Fruit fly (Drosophila melanogaster): ENCODE results near the gene CG46192.
"Not testable (repeated sequence)": the region's sequence is repeated elsewhere in the genome, so short reads cannot be mapped to it uniquely, and the experiment has no call there.

DNA sequence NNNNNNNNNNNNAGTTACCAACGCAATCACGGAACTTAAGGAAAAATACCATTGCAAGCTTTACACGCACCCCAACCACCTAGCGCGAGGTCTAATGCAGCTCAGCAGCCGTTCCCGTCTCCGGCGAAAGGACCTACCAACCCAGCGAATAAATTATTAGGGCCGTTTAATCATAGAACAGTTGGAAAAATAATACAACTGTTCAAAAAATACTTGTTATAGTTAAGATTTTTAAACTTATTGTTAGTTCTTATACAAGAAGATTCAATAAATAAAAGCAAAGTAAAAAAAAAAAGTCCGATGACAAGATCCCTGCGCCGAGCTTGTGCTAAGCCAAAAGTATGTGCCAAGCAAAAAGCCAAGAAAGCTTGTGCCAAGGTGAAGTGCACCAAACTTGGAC is 9.7 kb upstream of the CG46192 start, which contains the start of gene CG46193:
- not testable (repeated sequence) for TF ChIP-seq ato (GFP tag; IDR thresholded peaks at IDR 0.05; ENCODE audit: partially characterized antibody); CTCF (GFP tag; optimal IDR thresholded peaks at IDR 0.05); kay (GFP tag; optimal IDR thresholded peaks at IDR 0.05); ttk (GFP tag; IDR thresholded peaks at IDR 0.05)
